Fruit fly (Drosophila melanogaster): ENCODE measurements around the gene mor.
A peak's percentile ranks its signal among the peaks of the same experiment; 100 is the strongest.

The mor gene

dm6 chr3R:15993815-15994572, 21.3 kb upstream of the mor start:
- no peak for TF ChIP-seq CG17801 (GFP tag; optimal IDR thresholded peaks at IDR 0.05; ENCODE audit: partially characterized antibody)

dm6 chr3R:15993139-15993804, 20.6 kb upstream of the mor start:
- TF ChIP-seq CG17801 (GFP tag; optimal IDR thresholded peaks at IDR 0.05; ENCODE audit: partially characterized antibody), result peak; percentile 18

- no peak for TF ChIP-seq CG17801 (GFP tag; optimal IDR thresholded peaks at IDR 0.05; ENCODE audit: partially characterized antibody)
Measured at dm6 chr3R:15991593-15991992, 18.9 kb upstream of the mor start.

- no peak for TF ChIP-seq CG17801 (GFP tag; optimal IDR thresholded peaks at IDR 0.05; ENCODE audit: partially characterized antibody)
Measured at dm6 chr3R:15989217-15989921, 16.7 kb upstream of the mor start.

- TF ChIP-seq CG17801 (GFP tag; optimal IDR thresholded peaks at IDR 0.05; ENCODE audit: partially characterized antibody), result no peak
Measured at dm6 chr3R:15988353-15988752, 15.6 kb upstream of the mor start.

dm6 chr3R:15987064-15987649, 14.4 kb upstream of the mor start:
- no peak for TF ChIP-seq CG17801 (GFP tag; optimal IDR thresholded peaks at IDR 0.05; ENCODE audit: partially characterized antibody)

dm6 chr3R:15985762-15986214, 13.1 kb upstream of the mor start, which contains the start of gene srp:
Gene srp (plus strand): TSS chr3R:15986152.
- no peak for TF ChIP-seq CG17801 (GFP tag; optimal IDR thresholded peaks at IDR 0.05; ENCODE audit: partially characterized antibody)

dm6 chr3R:15984483-15985118, 11.9 kb upstream of the mor start:
- TF ChIP-seq CG17801 (GFP tag; optimal IDR thresholded peaks at IDR 0.05; ENCODE audit: partially characterized antibody), result no peak

dm6 chr3R:15983541-15984229, 11.0 kb upstream of the mor start:
- TF ChIP-seq CG17801 (GFP tag; optimal IDR thresholded peaks at IDR 0.05; ENCODE audit: partially characterized antibody), result no peak

dm6 chr3R:15975170-15975569, 2.5 kb upstream of the mor start:
- no peak for TF ChIP-seq CG17801 (GFP tag; optimal IDR thresholded peaks at IDR 0.05; ENCODE audit: partially characterized antibody)

dm6 chr3R:15974235-15974634, 1.5 kb upstream of the mor start:
- TF ChIP-seq CG17801 (GFP tag; optimal IDR thresholded peaks at IDR 0.05; ENCODE audit: partially characterized antibody), result peak; percentile 45

- no peak for TF ChIP-seq CG17801 (GFP tag; optimal IDR thresholded peaks at IDR 0.05; ENCODE audit: partially characterized antibody)
Measured at dm6 chr3R:15973488-15973975, 819 bp upstream of the mor start.

- TF ChIP-seq CG17801 (GFP tag; optimal IDR thresholded peaks at IDR 0.05; ENCODE audit: partially characterized antibody), result no peak
Measured at dm6 chr3R:15972979-15973486, 320 bp upstream of the mor start, which contains the start of gene Hel89B. Gene Hel89B (plus strand): TSS chr3R:15973298.

- peak; percentile 93 for TF ChIP-seq CG17801 (GFP tag; optimal IDR thresholded peaks at IDR 0.05; ENCODE audit: partially characterized antibody)
Measured at dm6 chr3R:15965169-15965568, 7.5 kb downstream of the mor start, which contains the start of the genes CG32856 and Rbf2. Gene CG32856 (minus strand): TSS chr3R:15965351. Gene Rbf2 (plus strand): TSS chr3R:15965446.

Measured in ovary, adult (tissue).